Worm (Caenorhabditis elegans) whole organism, L4 larva: ENCODE results near the gene ptc-3.

Experiments
- D1046.2 ChIP-seq: fragments of 200-800 bp; sonication (Bioruptor generic); IDR thresholded peaks from 2 replicates; pipeline ENCODE4 v1.3.6; 2022; ENCODE audit warnings: missing genetic modification characterization, missing compliant biosample characterization
- F10B5.3 ChIP-seq: sonication (generic microtip); optimal IDR thresholded peaks from 2 replicates; lab custom pipeline; 2016; ENCODE audit warnings: mild to moderate bottlenecking, missing genetic modification characterization, missing compliant biosample characterization
- F37D6.2 ChIP-seq: sonication (generic microtip); optimal IDR thresholded peaks from 2 replicates; lab custom pipeline; 2016; ENCODE audit warnings: mild to moderate bottlenecking, missing genetic modification characterization, missing compliant biosample characterization
- R02D3.7 ChIP-seq: fragments of 150-350 bp; sonication (generic microtip); optimal IDR thresholded peaks from 3 replicates; lab custom pipeline; 2014; ENCODE audit warnings: missing biosample characterization, missing genetic modification characterization
- T20F7.1 ChIP-seq: fragments of 200-800 bp; sonication (Bioruptor generic); optimal IDR thresholded peaks from 2 replicates; lab custom pipeline; 2018; ENCODE audit warnings: mild to moderate bottlenecking, missing genetic modification characterization, missing compliant biosample characterization
- Y48G9A.11 ChIP-seq: fragments of 200-800 bp; sonication (Bioruptor generic); IDR thresholded peaks from 2 replicates; pipeline ENCODE4 v1.3.6; 2022; ENCODE audit warnings: missing genetic modification reagents, missing genetic modification characterization, missing compliant biosample characterization
- ZK337.2 ChIP-seq: fragments of 200-800 bp; sonication (Bioruptor generic); IDR thresholded peaks from 2 replicates; pipeline ENCODE4 v1.3.6; 2022; ENCODE audit warnings: missing genetic modification reagents, missing genetic modification characterization, missing compliant biosample characterization
- ZK546.5 ChIP-seq, 2 experiments: sonication (generic microtip); optimal IDR thresholded peaks; 2 replicates each; lab custom pipeline; 2017; ENCODE audit warnings: missing biosample characterization in 2 of 2, missing genetic modification characterization in 2 of 2
- ama-1 ChIP-seq: fragments of 150-350 bp; optimal IDR thresholded peaks from 2 replicates; lab custom pipeline; 2014; ENCODE audit warnings: inconsistent platforms, mixed read lengths
- arid-1 ChIP-seq: fragments of 200-800 bp; sonication (Bioruptor generic); conservative IDR thresholded peaks from 2 replicates; pipeline ENCODE4 v1.3.6; 2022; ENCODE audit warnings: missing genetic modification reagents, missing genetic modification characterization, missing compliant biosample characterization
- attf-4 ChIP-seq: sonication (generic microtip); optimal IDR thresholded peaks from 3 replicates; lab custom pipeline; 2017; ENCODE audit warnings: missing biosample characterization, missing genetic modification characterization
- ceh-28 ChIP-seq: fragments of 150-350 bp; optimal IDR thresholded peaks from 2 replicates; lab custom pipeline; 2014; ENCODE audit warnings: missing biosample characterization, missing genetic modification reagents, missing genetic modification characterization
- ceh-44 ChIP-seq: fragments of 200-800 bp; sonication (Bioruptor generic); IDR thresholded peaks from 2 replicates; pipeline ENCODE4 v1.3.6; 2022; ENCODE audit warnings: missing genetic modification reagents, missing genetic modification characterization, missing compliant biosample characterization
- daf-19 ChIP-seq: fragments of 200-800 bp; sonication (Bioruptor generic); conservative IDR thresholded peaks from 2 replicates; pipeline ENCODE4 v1.3.6; 2022; ENCODE audit warnings: missing genetic modification characterization, missing compliant biosample characterization
- dve-1 ChIP-seq: sonication (generic microtip); optimal IDR thresholded peaks from 2 replicates; lab custom pipeline; 2017; ENCODE audit warnings: antibody characterized with exemption, mild to moderate bottlenecking, missing genetic modification characterization, missing compliant biosample characterization; ENCODE audit not compliant: insufficient read depth
- egl-43 ChIP-seq: fragments of 200-800 bp; sonication (Bioruptor generic); IDR thresholded peaks from 2 replicates; pipeline ENCODE4 v1.3.6; 2022; ENCODE audit warnings: missing genetic modification reagents, missing genetic modification characterization, missing compliant biosample characterization
- fkh-10 ChIP-seq: fragments of 150-350 bp; optimal IDR thresholded peaks from 2 replicates; lab custom pipeline; 2014; ENCODE audit warnings: missing biosample characterization, missing genetic modification reagents, missing genetic modification characterization
- fos-1 ChIP-seq: fragments of 150-350 bp; optimal IDR thresholded peaks from 2 replicates; lab custom pipeline; 2014; ENCODE audit warnings: missing biosample characterization, missing genetic modification characterization
- hlh-11 ChIP-seq: fragments of 200-800 bp; sonication (Bioruptor generic); optimal IDR thresholded peaks from 2 replicates; lab custom pipeline; 2018; ENCODE audit warnings: mild to moderate bottlenecking, missing genetic modification characterization, missing compliant biosample characterization
- hlh-30 ChIP-seq: sonication (generic microtip); optimal IDR thresholded peaks from 2 replicates; lab custom pipeline; 2017; ENCODE audit warnings: antibody characterized with exemption, mild to moderate bottlenecking, missing genetic modification characterization, missing compliant biosample characterization; ENCODE audit not compliant: insufficient read depth
- jun-1 ChIP-seq: fragments of 150-350 bp; optimal IDR thresholded peaks from 2 replicates; lab custom pipeline; 2014; ENCODE audit warnings: missing biosample characterization, missing genetic modification reagents, missing genetic modification characterization
- lir-3 ChIP-seq: sonication (generic microtip); optimal IDR thresholded peaks from 2 replicates; lab custom pipeline; 2016; ENCODE audit warnings: mild to moderate bottlenecking, missing genetic modification characterization, missing compliant biosample characterization
- lsy-2 ChIP-seq, 2 experiments: fragments of 150-350 bp in 1 of 2; sonication (generic microtip) in 1 of 2; optimal IDR thresholded peaks; 2 replicates each; lab custom pipeline; 2014 to 2017; ENCODE audit warnings: missing biosample characterization in 2 of 2, missing genetic modification characterization in 2 of 2
- mdt-29 ChIP-seq: fragments of 200-800 bp; sonication (Bioruptor generic); IDR thresholded peaks from 2 replicates; pipeline ENCODE4 v1.3.6; 2022; ENCODE audit warnings: missing genetic modification reagents, missing genetic modification characterization, missing compliant biosample characterization
- mep-1 ChIP-seq: fragments of 150-350 bp; sonication (generic microtip); optimal IDR thresholded peaks from 3 replicates; lab custom pipeline; 2014; ENCODE audit warnings: missing biosample characterization, missing genetic modification characterization
- mes-2 ChIP-seq: sonication (generic microtip); optimal IDR thresholded peaks from 2 replicates; lab custom pipeline; 2016; ENCODE audit warnings: missing genotype, mild to moderate bottlenecking, missing genetic modification characterization, missing compliant biosample characterization; ENCODE audit not compliant: poor library complexity, severe bottlenecking
- mxl-2 ChIP-seq: fragments of 200-800 bp; sonication (Bioruptor generic); conservative IDR thresholded peaks from 2 replicates; pipeline ENCODE4 v1.3.6; 2022; ENCODE audit warnings: missing genetic modification reagents, missing genetic modification characterization, missing compliant biosample characterization
- nhr-11 ChIP-seq: fragments of 150-350 bp; optimal IDR thresholded peaks from 2 replicates; lab custom pipeline; 2014; ENCODE audit warnings: missing biosample characterization, missing genetic modification characterization
- nhr-111 ChIP-seq: fragments of 200-800 bp; sonication (Bioruptor generic); optimal IDR thresholded peaks from 2 replicates; lab custom pipeline; 2018; ENCODE audit warnings: mild to moderate bottlenecking, missing genetic modification characterization, missing compliant biosample characterization
- nhr-237 ChIP-seq: sonication (generic microtip); optimal IDR thresholded peaks from 2 replicates; lab custom pipeline; 2017; ENCODE audit warnings: missing biosample characterization, missing genetic modification characterization
- nhr-41 ChIP-seq: fragments of 200-800 bp; sonication (Bioruptor generic); IDR thresholded peaks from 2 replicates; pipeline ENCODE4 v1.3.6; 2022; ENCODE audit warnings: missing genetic modification reagents, missing genetic modification characterization, missing compliant biosample characterization
- nhr-42 ChIP-seq: fragments of 200-800 bp; sonication (Bioruptor generic); IDR thresholded peaks from 2 replicates; pipeline ENCODE4 v1.3.6; 2022; ENCODE audit warnings: missing genetic modification characterization, missing compliant biosample characterization
- pha-4 ChIP-seq, 2 experiments: fragments of 150-350 bp in 1 of 2; fragments of 200-800 bp in 1 of 2; sonication (Bioruptor generic) in 1 of 2; IDR thresholded peaks in 1 of 2; optimal IDR thresholded peaks in 1 of 2; 2 replicates each; pipeline versions ENCODE4 v1.3.6 to Lab custom; 2014 to 2022; ENCODE audit warnings: missing genetic modification characterization in 2 of 2, missing genetic modification reagents in 2 of 2, missing biosample characterization in 1 of 2, missing compliant biosample characterization in 1 of 2
- pqm-1 ChIP-seq: sonication (generic microtip); optimal IDR thresholded peaks from 2 replicates; lab custom pipeline; 2017; ENCODE audit warnings: missing biosample characterization, missing genetic modification characterization
- rbr-2 ChIP-seq: sonication (generic microtip); optimal IDR thresholded peaks from 2 replicates; lab custom pipeline; 2016; ENCODE audit warnings: missing genotype, missing genetic modification characterization, missing compliant biosample characterization
- tag-97 ChIP-seq: fragments of 200-800 bp; sonication (Bioruptor generic); IDR thresholded peaks from 2 replicates; pipeline ENCODE4 v1.3.6; 2022; ENCODE audit warnings: missing genetic modification characterization, missing compliant biosample characterization
- unc-39 ChIP-seq: sonication (generic microtip); optimal IDR thresholded peaks from 2 replicates; lab custom pipeline; 2017; ENCODE audit warnings: missing biosample characterization, missing genetic modification characterization
- zag-1 ChIP-seq: fragments of 150-350 bp; optimal IDR thresholded peaks from 2 replicates; lab custom pipeline; 2014; ENCODE audit warnings: missing biosample characterization, missing genetic modification characterization

ptc-3 gene

ce11 chrII:2888957-2889630 is 36.7 kb upstream of the ptc-3 start, which contains the start of gene pinn-1 (continued):
- TF ChIP-seq R02D3.7 (tag; lab: Kevin White, UChicago) (no peak), fos-1 (no peak), attf-4 (no peak), egl-43 (GFP tag; lab: Robert Waterston, UW) (0 out of 2 replicates have a peak, but pooled peaks have one; percentile 19), hlh-30 (peak; percentile 51), F10B5.3 (peak; percentile 31), ceh-28 (tag; lab: Kevin White, UChicago) (peak; percentile 46), unc-39 (no peak), T20F7.1 (GFP tag; lab: Kevin White, UChicago) (no peak), ceh-44 (GFP tag; lab: Robert Waterston, UW) (peak; percentile 87), daf-19 (no peak), mep-1 (tag; lab: Kevin White, UChicago) (peak; percentile 80), nhr-11 (tag; lab: Kevin White, UChicago) (peak; percentile 53), mdt-29 (GFP tag; lab: Robert Waterston, UW) (peak; percentile 74), nhr-42 (GFP tag; lab: Robert Waterston, UW) (peak; percentile 83; the same call in 1 of the 2 replicates), nhr-41 (GFP tag; lab: Robert Waterston, UW) (no peak), Y48G9A.11 (GFP tag; lab: Robert Waterston, UW) (peak; percentile 90), tag-97 (GFP tag; lab: Robert Waterston, UW) (peak; percentile 87; the same call in 1 of the 2 replicates), zag-1 (tag; lab: Kevin White, UChicago) (no peak), jun-1 (peak; percentile 68), fkh-10 (peak; percentile 65), D1046.2 (GFP tag; lab: Robert Waterston, UW) (peak; percentile 74; the same call in 1 of the 2 replicates), pha-4 (GFP tag; IDR thresholded peaks at IDR 0.05; lab: Robert Waterston, UW) (peak; percentile 75), pha-4 (tag; optimal IDR thresholded peaks at IDR 0.05; lab: Kevin White, UChicago) (peak; percentile 43), hlh-11 (peak; percentile 78), mes-2 (tag; lab: Kevin White, UChicago) (peak; percentile 100), nhr-237 (tag; lab: Kevin White, UChicago) (no peak), dve-1 (tag; lab: Kevin White, UChicago) (peak; percentile 78), rbr-2 (peak; percentile 81), mxl-2 (GFP tag; lab: Robert Waterston, UW) (0 out of 2 replicates have a peak, but pooled peaks have one; percentile 16), arid-1 (0 out of 2 replicates have a peak, but pooled peaks have one; percentile 41), lsy-2 (tag; optimal IDR thresholded peaks at IDR 0.05; lab: Kevin White, UChicago) (peak; percentile 59 to 89), lir-3 (tag; lab: Kevin White, UChicago) (no peak), ama-1 (lab: Kevin White, UChicago) (no peak), ZK546.5 (tag; optimal IDR thresholded peaks at IDR 0.05; lab: Kevin White, UChicago) (peak in 1 of 2 experiments; percentile 12), nhr-111 (no peak), F37D6.2 (tag; lab: Kevin White, UChicago) (peak; percentile 65)

ce11 chrII:2885518-2886449 is 33.4 kb upstream of the ptc-3 start:
- TF ChIP-seq ZK337.2 (GFP tag; lab: Robert Waterston, UW) (no peak), ceh-28 (tag; lab: Kevin White, UChicago) (peak; percentile 89), pqm-1 (no peak)
